Fruit fly (Drosophila melanogaster): ENCODE data around the gene CG32263.

CG32263 gene

dm6 chr3L:3785688-3786087 is 25.2 kb downstream of the CG32263 start (continued):
- TF ChIP-seq CG12299 (tag; optimal IDR thresholded peaks at IDR 0.05) = no peak
- TF ChIP-seq br (optimal IDR thresholded peaks at IDR 0.05) = no peak
- peak; percentile 27 for TF ChIP-seq ind (GFP tag; optimal IDR thresholded peaks at IDR 0.05)
- TF ChIP-seq CG4730 (GFP tag; IDR thresholded peaks at IDR 0.05) = 0 out of 2 replicates have a peak, but pooled peaks have one; percentile 36
- TF ChIP-seq dysf (GFP tag; IDR thresholded peaks at IDR 0.05) = peak; percentile 61
- peak; percentile 3 for TF ChIP-seq Xbp1 (GFP tag; optimal IDR thresholded peaks at IDR 0.05)
- peak; percentile 16 for TF ChIP-seq nmo (GFP tag; optimal IDR thresholded peaks at IDR 0.05)
- TF ChIP-seq CG2712 (tag; optimal IDR thresholded peaks at IDR 0.05) = peak; percentile 55
- no peak for TF ChIP-seq sc (optimal IDR thresholded peaks at IDR 0.05)
- peak; percentile 13 for TF ChIP-seq sc (GFP tag; optimal IDR thresholded peaks at IDR 0.05)
- peak; percentile 12 for TF ChIP-seq CG15696 (tag; optimal IDR thresholded peaks at IDR 0.05)
- TF ChIP-seq E2f1 (GFP tag; IDR thresholded peaks at IDR 0.05) = peak; percentile 61
- TF ChIP-seq vvl (GFP tag; IDR thresholded peaks at IDR 0.05) = peak; percentile 20; the same call in 1 of the 2 replicates
- TF ChIP-seq CG13424 (tag; optimal IDR thresholded peaks at IDR 0.05) = peak; percentile 9
- TF ChIP-seq CG9215 (GFP tag; IDR thresholded peaks at IDR 0.05) = 0 out of 2 replicates have a peak, but pooled peaks have one; percentile 5
- no peak for TF ChIP-seq CG1602 (GFP tag; optimal IDR thresholded peaks at IDR 0.05)
- TF ChIP-seq CG17359 (tag; optimal IDR thresholded peaks at IDR 0.05) = peak; percentile 13

- TF ChIP-seq Ets97D (GFP tag; optimal IDR thresholded peaks at IDR 0.05) (peak; percentile 79), ara (GFP tag; IDR thresholded peaks at IDR 0.05) (peak; percentile 96), CG7786 (GFP tag; optimal IDR thresholded peaks at IDR 0.05) (peak; percentile 95), Abd-B (GFP tag; optimal IDR thresholded peaks at IDR 0.05) (peak; percentile 92), org-1 (GFP tag; optimal IDR thresholded peaks at IDR 0.05) (peak; percentile 94), Spps (tag; optimal IDR thresholded peaks at IDR 0.05) (peak; percentile 71), CG10543 (GFP tag; optimal IDR thresholded peaks at IDR 0.05) (peak; percentile 31), fd64A (GFP tag; optimal IDR thresholded peaks at IDR 0.05) (peak; percentile 67), Hsf (GFP tag; optimal IDR thresholded peaks at IDR 0.05) (peak; percentile 95), CG18599 (GFP tag; optimal IDR thresholded peaks at IDR 0.05) (peak; percentile 85), da (GFP tag; optimal IDR thresholded peaks at IDR 0.05) (peak; percentile 97), Max (GFP tag; optimal IDR thresholded peaks at IDR 0.05) (peak; percentile 85), stc (GFP tag; IDR thresholded peaks at IDR 0.05) (peak; percentile 97), CG31224 (GFP tag; IDR thresholded peaks at IDR 0.05) (peak; percentile 90), CG15479 (GFP tag; optimal IDR thresholded peaks at IDR 0.05) (peak; percentile 58), zf30C (GFP tag; optimal IDR thresholded peaks at IDR 0.05) (no peak), toy (GFP tag; IDR thresholded peaks at IDR 0.05) (peak; percentile 64; the same call in 1 of the 2 replicates), PHDP (tag; optimal IDR thresholded peaks at IDR 0.05) (peak; percentile 95), CG6683 (GFP tag; optimal IDR thresholded peaks at IDR 0.05) (peak; percentile 63), Dref (GFP tag; IDR thresholded peaks at IDR 0.05) (no peak), hth (optimal IDR thresholded peaks at IDR 0.05) (no peak), CG7372 (GFP tag; IDR thresholded peaks at IDR 0.05) (peak; percentile 91), ham (GFP tag; IDR thresholded peaks at IDR 0.05) (peak; percentile 73), sug (tag; optimal IDR thresholded peaks at IDR 0.05) (peak; percentile 54), jigr1 (GFP tag; IDR thresholded peaks at IDR 0.05) (peak; percentile 96), CG17612 (GFP tag; IDR thresholded peaks at IDR 0.05) (peak; percentile 91), CG7745 (tag; optimal IDR thresholded peaks at IDR 0.05) (peak; percentile 50), CG10654 (GFP tag; optimal IDR thresholded peaks at IDR 0.05) (peak; percentile 88), sisA (GFP tag; IDR thresholded peaks at IDR 0.05) (peak; percentile 97), scrt (GFP tag; optimal IDR thresholded peaks at IDR 0.05) (peak; percentile 63), dmrt11E (tag; optimal IDR thresholded peaks at IDR 0.05) (peak; percentile 94), Mrtf (GFP tag; IDR thresholded peaks at IDR 0.05) (peak; percentile 94), sob (GFP tag; IDR thresholded peaks at IDR 0.05) (peak; percentile 94), dmrt99B (tag; optimal IDR thresholded peaks at IDR 0.05) (peak; percentile 94), CG12299 (tag; optimal IDR thresholded peaks at IDR 0.05) (peak; percentile 75)
Observed at dm6 chr3L:3785002-3785661, 25.8 kb downstream of the CG32263 start.

All from whole organism, embryonic.